Worm (Caenorhabditis elegans) whole organism, L4 larva: Measurements from ENCODE around the gene srz-59.
A peak's percentile ranks its signal among the peaks of the same experiment; 100 is the strongest.

Experiments used
- F26F4.8 ChIP-seq: fragments of 200-800 bp; sonication (Bioruptor generic); conservative IDR thresholded peaks from 2 replicates; pipeline ENCODE4 v1.3.6; 2022; ENCODE audit warnings: missing genetic modification characterization, missing compliant biosample characterization
- F49E8.2 ChIP-seq: sonication (generic microtip); optimal IDR thresholded peaks from 2 replicates; lab custom pipeline; 2016; ENCODE audit warnings: missing compliant biosample characterization, mild to moderate bottlenecking, missing genetic modification characterization, borderline replicate concordance
- T26A8.4 ChIP-seq: fragments of 200-800 bp; sonication (Bioruptor generic); IDR thresholded peaks from 2 replicates; pipeline ENCODE4 v1.3.6; 2022; ENCODE audit warnings: missing genetic modification characterization, missing compliant biosample characterization
- Y105C5A.15 ChIP-seq: fragments of 200-800 bp; sonication (Bioruptor generic); IDR thresholded peaks from 2 replicates; pipeline ENCODE4 v1.3.6; 2022; ENCODE audit warnings: missing genetic modification characterization, missing compliant biosample characterization
- Y48G9A.11 ChIP-seq: fragments of 200-800 bp; sonication (Bioruptor generic); IDR thresholded peaks from 2 replicates; pipeline ENCODE4 v1.3.6; 2022; ENCODE audit warnings: missing genetic modification reagents, missing genetic modification characterization, missing compliant biosample characterization
- ceh-62 ChIP-seq: sonication (generic microtip); optimal IDR thresholded peaks from 2 replicates; lab custom pipeline; 2017; ENCODE audit warnings: missing biosample characterization, missing genetic modification characterization
- ctbp-1 ChIP-seq: fragments of 200-800 bp; sonication (Bioruptor generic); IDR thresholded peaks from 2 replicates; pipeline ENCODE4 v1.3.6; 2022; ENCODE audit warnings: missing genetic modification reagents, missing genetic modification characterization, missing compliant biosample characterization
- daf-16 ChIP-seq, 3 experiments: sonication (generic microtip); optimal IDR thresholded peaks; 2 replicates each; lab custom pipeline; 2016 to 2017; ENCODE audit warnings: missing genetic modification characterization in 3 of 3, missing genetic modification reagents in 3 of 3, mild to moderate bottlenecking in 2 of 3, missing compliant biosample characterization in 2 of 3, missing biosample characterization in 1 of 3, moderate library complexity in 1 of 3
- daf-19 ChIP-seq: fragments of 200-800 bp; sonication (Bioruptor generic); conservative IDR thresholded peaks from 2 replicates; pipeline ENCODE4 v1.3.6; 2022; ENCODE audit warnings: missing genetic modification characterization, missing compliant biosample characterization
- fkh-10 ChIP-seq: fragments of 150-350 bp; optimal IDR thresholded peaks from 2 replicates; lab custom pipeline; 2014; ENCODE audit warnings: missing biosample characterization, missing genetic modification reagents, missing genetic modification characterization
- hif-1 ChIP-seq, 2 experiments: sonication (generic microtip); optimal IDR thresholded peaks; 2 replicates each; lab custom pipeline; 2016 to 2017; ENCODE audit warnings: missing compliant biosample characterization in 2 of 2, missing genetic modification characterization in 2 of 2, missing genetic modification reagents in 2 of 2, missing genotype in 2 of 2, mild to moderate bottlenecking in 1 of 2
- hlh-11 ChIP-seq: fragments of 200-800 bp; sonication (Bioruptor generic); optimal IDR thresholded peaks from 2 replicates; lab custom pipeline; 2018; ENCODE audit warnings: mild to moderate bottlenecking, missing genetic modification characterization, missing compliant biosample characterization
- hmg-1.1 ChIP-seq: fragments of 200-800 bp; sonication (Bioruptor generic); IDR thresholded peaks from 2 replicates; pipeline ENCODE4 v1.3.6; 2022; ENCODE audit warnings: missing genetic modification reagents, missing genetic modification characterization, missing compliant biosample characterization
- lin-1 ChIP-seq: fragments of 200-800 bp; sonication (Bioruptor generic); IDR thresholded peaks from 2 replicates; pipeline ENCODE4 v1.3.6; 2022; ENCODE audit warnings: missing genetic modification reagents, missing genetic modification characterization, missing compliant biosample characterization
- lin-13 ChIP-seq: fragments of 150-350 bp; optimal IDR thresholded peaks from 2 replicates; lab custom pipeline; 2014; ENCODE audit warnings: missing biosample characterization, missing genetic modification reagents, missing genetic modification characterization
- lin-15B ChIP-seq: fragments of 150-350 bp; sonication (generic microtip); optimal IDR thresholded peaks from 3 replicates; lab custom pipeline; 2014; ENCODE audit warnings: missing biosample characterization, missing genetic modification characterization
- lin-38 ChIP-seq: fragments of 200-800 bp; sonication (Bioruptor generic); IDR thresholded peaks from 2 replicates; pipeline ENCODE4 v1.3.6; 2022; ENCODE audit warnings: missing genetic modification reagents, missing genetic modification characterization, missing compliant biosample characterization
- lsy-2 ChIP-seq, 2 experiments: fragments of 150-350 bp in 1 of 2; sonication (generic microtip) in 1 of 2; optimal IDR thresholded peaks; 2 replicates each; lab custom pipeline; 2014 to 2017; ENCODE audit warnings: missing biosample characterization in 2 of 2, missing genetic modification characterization in 2 of 2
- mdl-1 ChIP-seq, 2 experiments: fragments of 150-350 bp in 1 of 2; sonication (generic microtip) in 1 of 2; optimal IDR thresholded peaks; 2 replicates each; lab custom pipeline; 2014 to 2017; ENCODE audit warnings: missing biosample characterization in 2 of 2, missing genetic modification characterization in 2 of 2
- mdt-29 ChIP-seq: fragments of 200-800 bp; sonication (Bioruptor generic); IDR thresholded peaks from 2 replicates; pipeline ENCODE4 v1.3.6; 2022; ENCODE audit warnings: missing genetic modification reagents, missing genetic modification characterization, missing compliant biosample characterization
- mep-1 ChIP-seq: fragments of 150-350 bp; sonication (generic microtip); optimal IDR thresholded peaks from 3 replicates; lab custom pipeline; 2014; ENCODE audit warnings: missing biosample characterization, missing genetic modification characterization
- mes-2 ChIP-seq: sonication (generic microtip); optimal IDR thresholded peaks from 2 replicates; lab custom pipeline; 2016; ENCODE audit warnings: missing genotype, mild to moderate bottlenecking, missing genetic modification characterization, missing compliant biosample characterization; ENCODE audit not compliant: poor library complexity, severe bottlenecking
- mxl-2 ChIP-seq: fragments of 200-800 bp; sonication (Bioruptor generic); conservative IDR thresholded peaks from 2 replicates; pipeline ENCODE4 v1.3.6; 2022; ENCODE audit warnings: missing genetic modification reagents, missing genetic modification characterization, missing compliant biosample characterization
- mxl-3 ChIP-seq: fragments of 200-800 bp; sonication (Bioruptor generic); optimal IDR thresholded peaks from 2 replicates; lab custom pipeline; 2018; ENCODE audit warnings: mild to moderate bottlenecking, missing genetic modification characterization, missing compliant biosample characterization
- nhr-10 ChIP-seq: fragments of 150-350 bp; optimal IDR thresholded peaks from 2 replicates; lab custom pipeline; 2014; ENCODE audit warnings: missing biosample characterization, missing genetic modification characterization
- nhr-42 ChIP-seq: fragments of 200-800 bp; sonication (Bioruptor generic); IDR thresholded peaks from 2 replicates; pipeline ENCODE4 v1.3.6; 2022; ENCODE audit warnings: missing genetic modification characterization, missing compliant biosample characterization
- nhr-48 ChIP-seq: sonication (generic microtip); optimal IDR thresholded peaks from 2 replicates; lab custom pipeline; 2016; ENCODE audit warnings: mild to moderate bottlenecking, missing genetic modification characterization, missing compliant biosample characterization
- pqm-1 ChIP-seq: sonication (generic microtip); optimal IDR thresholded peaks from 2 replicates; lab custom pipeline; 2017; ENCODE audit warnings: missing biosample characterization, missing genetic modification characterization
- rbr-2 ChIP-seq: sonication (generic microtip); optimal IDR thresholded peaks from 2 replicates; lab custom pipeline; 2016; ENCODE audit warnings: missing genotype, missing genetic modification characterization, missing compliant biosample characterization
- saeg-2 ChIP-seq: fragments of 200-800 bp; sonication (Bioruptor generic); IDR thresholded peaks from 2 replicates; pipeline ENCODE4 v1.3.6; 2022; ENCODE audit warnings: missing genetic modification reagents, missing genetic modification characterization, missing compliant biosample characterization
- sdz-12 ChIP-seq: fragments of 200-800 bp; sonication (Bioruptor generic); optimal IDR thresholded peaks from 2 replicates; lab custom pipeline; 2018; ENCODE audit warnings: mild to moderate bottlenecking, missing genetic modification characterization, missing compliant biosample characterization
- snpc-1.2 ChIP-seq: fragments of 200-800 bp; sonication (Bioruptor generic); IDR thresholded peaks from 2 replicates; pipeline ENCODE4 v1.3.6; 2022; ENCODE audit warnings: missing genetic modification reagents, missing genetic modification characterization, missing compliant biosample characterization
- tag-97 ChIP-seq: fragments of 200-800 bp; sonication (Bioruptor generic); IDR thresholded peaks from 2 replicates; pipeline ENCODE4 v1.3.6; 2022; ENCODE audit warnings: missing genetic modification characterization, missing compliant biosample characterization
- unc-62 ChIP-seq, 3 experiments: fragments of 150-350 bp in 1 of 3; sonication (generic microtip); optimal IDR thresholded peaks in 2 of 3; peaks in 1 of 3; 1 replicate in 1 of 3; 2 replicates in 2 of 3; lab custom pipeline; 2014 to 2017; ENCODE audit warnings: missing biosample characterization in 3 of 3, missing genetic modification characterization in 3 of 3, missing genetic modification reagents in 3 of 3, missing genotype in 1 of 3
- vab-7 ChIP-seq: fragments of 200-800 bp; sonication (Bioruptor generic); IDR thresholded peaks from 2 replicates; pipeline ENCODE4 v1.3.6; 2022; ENCODE audit warnings: missing genetic modification reagents, missing genetic modification characterization, missing compliant biosample characterization
- zag-1 ChIP-seq: fragments of 150-350 bp; optimal IDR thresholded peaks from 2 replicates; lab custom pipeline; 2014; ENCODE audit warnings: missing biosample characterization, missing genetic modification characterization
- zfp-3 ChIP-seq: fragments of 200-800 bp; sonication (Bioruptor generic); conservative IDR thresholded peaks from 2 replicates; pipeline ENCODE4 v1.3.6; 2022; ENCODE audit warnings: missing genetic modification reagents, missing genetic modification characterization, missing compliant biosample characterization
- ztf-11 ChIP-seq: fragments of 150-350 bp; optimal IDR thresholded peaks from 2 replicates; lab custom pipeline; 2014; ENCODE audit warnings: missing biosample characterization, missing genetic modification characterization
- ztf-7 ChIP-seq: fragments of 150-350 bp; optimal IDR thresholded peaks from 2 replicates; lab custom pipeline; 2014; ENCODE audit warnings: missing biosample characterization, missing genetic modification characterization

Gene srz-59

ce11 chrIV:14104745-14105144 lies 27.1 kb upstream of the srz-59 start:
- TF ChIP-seq saeg-2 (no peak), pqm-1 (no peak)
- TF ChIP-seq, all 104 proteins: peak for 0

DNA sequence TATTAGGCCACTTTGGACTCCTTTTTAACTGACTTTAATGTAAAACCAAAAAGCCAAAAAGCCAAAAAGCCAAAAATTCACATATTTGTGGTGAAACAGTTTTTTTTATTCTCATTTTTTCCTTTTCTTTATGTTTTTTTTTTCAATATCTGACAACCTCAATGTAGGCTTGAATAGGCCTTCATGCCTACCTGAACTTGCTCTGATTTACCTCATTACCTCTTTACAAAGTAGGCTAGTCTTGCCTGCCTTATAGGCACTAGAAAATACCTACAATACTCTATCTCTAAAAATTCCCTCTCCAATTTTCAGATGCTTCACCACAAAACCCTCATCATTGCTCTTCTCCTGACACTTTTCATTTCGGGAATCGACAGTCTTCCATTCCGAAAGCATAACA lies 25.6 kb upstream of the srz-59 start, which contains the start of gene ins-34:
Gene ins-34 (plus strand): TSS at position 301 of the 400 bp plus-strand sequence.
- TF ChIP-seq mxl-3 (GFP tag; lab: Kevin White, UChicago) (no peak), nhr-48 (tag; lab: Kevin White, UChicago) (no peak), sdz-12 (GFP tag; lab: Kevin White, UChicago) (no peak), lin-1 (no peak), fkh-10 (no peak), nhr-10 (tag; lab: Kevin White, UChicago) (no peak), rbr-2 (tag; lab: Kevin White, UChicago) (no peak), Y105C5A.15 (no peak), hmg-1.1 (GFP tag; lab: Robert Waterston, UW) (no peak), nhr-42 (GFP tag; lab: Robert Waterston, UW) (no peak), mep-1 (tag; lab: Kevin White, UChicago) (no peak), Y48G9A.11 (GFP tag; lab: Robert Waterston, UW) (no peak), F26F4.8 (GFP tag; lab: Robert Waterston, UW) (no peak), hlh-11 (tag; lab: Kevin White, UChicago) (no peak), vab-7 (GFP tag; lab: Robert Waterston, UW) (no peak), tag-97 (no peak), lin-15B (tag; lab: Kevin White, UChicago) (no peak)

- no peak for TF ChIP-seq ztf-11 (tag; lab: Kevin White, UChicago)
- no peak for TF ChIP-seq ztf-7
- TF ChIP-seq snpc-1.2 (GFP tag; lab: Robert Waterston, UW): peak; percentile 32; the same call in 1 of the 2 replicates
- no peak for TF ChIP-seq hif-1 (tag; optimal IDR thresholded peaks at IDR 0.05; lab: Kevin White, UChicago)
- no peak for TF ChIP-seq lsy-2 (tag; optimal IDR thresholded peaks at IDR 0.05; lab: Kevin White, UChicago)
- TF ChIP-seq mxl-2 (GFP tag; lab: Robert Waterston, UW): no peak
Measured at ce11 chrIV:14107647-14108046, 24.2 kb upstream of the srz-59 start.

- TF ChIP-seq mdt-29 (GFP tag; lab: Robert Waterston, UW) (no peak), lin-13 (peak; percentile 4), daf-19 (GFP tag; lab: Robert Waterston, UW) (no peak), F49E8.2 (tag; lab: Kevin White, UChicago) (peak; percentile 49), zag-1 (no peak), mdl-1 (tag; optimal IDR thresholded peaks at IDR 0.05; lab: Kevin White, UChicago) (no peak), lin-38 (GFP tag; lab: Robert Waterston, UW) (peak; percentile 37), daf-16 (GFP tag; optimal IDR thresholded peaks at IDR 0.05; lab: Kevin White, UChicago) (no peak), daf-16 (tag; optimal IDR thresholded peaks at IDR 0.05; lab: Kevin White, UChicago) (no peak), Y48G9A.11 (GFP tag; lab: Robert Waterston, UW) (0 out of 2 replicates have a peak, but pooled peaks have one; percentile 43), zfp-3 (no peak), ctbp-1 (GFP tag; lab: Robert Waterston, UW) (no peak), unc-62 (GFP tag; optimal IDR thresholded peaks at IDR 0.05 in 1 of 2; lab: Kevin White, UChicago) (no peak), unc-62 (tag; optimal IDR thresholded peaks at IDR 0.05; lab: Kevin White, UChicago) (no peak), ceh-62 (tag; lab: Kevin White, UChicago) (no peak), snpc-1.2 (GFP tag; lab: Robert Waterston, UW) (peak; percentile 26; the same call in 1 of the 2 replicates), mes-2 (tag; lab: Kevin White, UChicago) (no peak), T26A8.4 (GFP tag; lab: Robert Waterston, UW) (no peak)
Measured at ce11 chrIV:14113621-14114020, 18.2 kb upstream of the srz-59 start.
